Worm (Caenorhabditis elegans) whole organism, young adult: Measurements from ENCODE around the gene H38K22.7.

Experiments
- B0019.2 ChIP-seq: fragments of 200-800 bp; sonication (Bioruptor generic); conservative IDR thresholded peaks from 2 replicates; pipeline ENCODE4 v1.3.6; 2022; ENCODE audit warnings: missing genetic modification reagents, missing genetic modification characterization, missing compliant biosample characterization
- D2030.7 ChIP-seq: fragments of 200-800 bp; sonication (Bioruptor generic); IDR thresholded peaks from 2 replicates; pipeline ENCODE4 v1.3.6; 2022; ENCODE audit warnings: missing genetic modification reagents, missing genetic modification characterization, missing compliant biosample characterization
- F33H1.4 ChIP-seq: fragments of 200-800 bp; sonication (Bioruptor generic); IDR thresholded peaks from 2 replicates; pipeline ENCODE4 v1.3.6; 2022; ENCODE audit warnings: missing genetic modification reagents, missing genetic modification characterization, missing compliant biosample characterization
- F57C9.4 ChIP-seq: sonication (generic microtip); optimal IDR thresholded peaks from 2 replicates; lab custom pipeline; 2017; ENCODE audit warnings: mild to moderate bottlenecking, missing genetic modification characterization, missing compliant biosample characterization
- K11D2.4 ChIP-seq: fragments of 200-800 bp; sonication (Bioruptor generic); IDR thresholded peaks from 2 replicates; pipeline ENCODE4 v1.3.6; 2022; ENCODE audit warnings: missing genetic modification reagents, missing genetic modification characterization, missing compliant biosample characterization
- Y67H2A.10 ChIP-seq: fragments of 200-800 bp; sonication (Bioruptor generic); conservative IDR thresholded peaks from 2 replicates; pipeline ENCODE4 v1.3.6; 2022; ENCODE audit warnings: missing genetic modification reagents, missing genetic modification characterization, missing compliant biosample characterization
- Y95B8A.8 ChIP-seq: fragments of 200-800 bp; sonication (Bioruptor generic); IDR thresholded peaks from 2 replicates; pipeline ENCODE4 v1.3.6; 2022; ENCODE audit warnings: missing genetic modification reagents, missing genetic modification characterization, missing compliant biosample characterization
- athp-1 ChIP-seq: sonication (generic microtip); optimal IDR thresholded peaks from 2 replicates; lab custom pipeline; 2017; ENCODE audit warnings: mild to moderate bottlenecking, missing genetic modification characterization, missing compliant biosample characterization
- attf-3 ChIP-seq: fragments of 200-800 bp; sonication (Bioruptor generic); conservative IDR thresholded peaks from 2 replicates; pipeline ENCODE4 v1.3.6; 2022; ENCODE audit warnings: missing genetic modification reagents, missing genetic modification characterization, missing compliant biosample characterization
- bed-1 ChIP-seq: fragments of 200-800 bp; sonication (Bioruptor generic); IDR thresholded peaks from 2 replicates; pipeline ENCODE4 v1.3.6; 2022; ENCODE audit warnings: missing genetic modification reagents, missing genetic modification characterization, missing compliant biosample characterization
- ceh-91 ChIP-seq: fragments of 200-800 bp; sonication (Bioruptor generic); IDR thresholded peaks from 2 replicates; pipeline ENCODE4 v1.3.6; 2022; ENCODE audit warnings: missing genetic modification reagents, missing genetic modification characterization, missing compliant biosample characterization
- dpl-1 ChIP-seq: fragments of 150-350 bp; optimal IDR thresholded peaks from 2 replicates; lab custom pipeline; 2014; ENCODE audit warnings: missing biosample characterization, missing genetic modification reagents, missing genetic modification characterization
- efl-1 ChIP-seq: fragments of 150-350 bp; optimal IDR thresholded peaks from 2 replicates; lab custom pipeline; 2014; ENCODE audit warnings: missing biosample characterization, missing genetic modification reagents, missing genetic modification characterization
- egl-18 ChIP-seq: fragments of 200-800 bp; sonication (Bioruptor generic); IDR thresholded peaks from 2 replicates; pipeline ENCODE4 v1.3.6; 2022; ENCODE audit warnings: missing genetic modification reagents, missing genetic modification characterization, missing compliant biosample characterization
- egrh-3 ChIP-seq: fragments of 200-800 bp; sonication (Bioruptor generic); IDR thresholded peaks from 2 replicates; pipeline ENCODE4 v1.3.6; 2022; ENCODE audit warnings: missing genetic modification reagents, missing genetic modification characterization, missing compliant biosample characterization
- ets-4 ChIP-seq: fragments of 200-800 bp; sonication (Bioruptor generic); optimal IDR thresholded peaks from 2 replicates; lab custom pipeline; 2018; ENCODE audit warnings: mild to moderate bottlenecking, missing genetic modification characterization, missing compliant biosample characterization
- fkh-3 ChIP-seq: sonication (generic microtip); optimal IDR thresholded peaks from 2 replicates; lab custom pipeline; 2016; ENCODE audit warnings: mild to moderate bottlenecking, missing genetic modification characterization, missing compliant biosample characterization
- him-1 ChIP-seq: sonication (generic microtip); optimal IDR thresholded peaks from 2 replicates; lab custom pipeline; 2016; ENCODE audit warnings: missing genotype, missing genetic modification reagents, missing genetic modification characterization, missing compliant biosample characterization
- hlh-26 ChIP-seq: fragments of 200-800 bp; sonication (Bioruptor generic); conservative IDR thresholded peaks from 2 replicates; pipeline ENCODE4 v1.3.6; 2022; ENCODE audit warnings: missing genetic modification reagents, missing genetic modification characterization, missing compliant biosample characterization
- hmg-1.2 ChIP-seq: fragments of 200-800 bp; sonication (Bioruptor generic); IDR thresholded peaks from 2 replicates; pipeline ENCODE4 v1.3.6; 2022; ENCODE audit warnings: missing genetic modification reagents, missing genetic modification characterization, missing compliant biosample characterization
- hsf-1 ChIP-seq: fragments of 200-800 bp; sonication (Bioruptor generic); IDR thresholded peaks from 2 replicates; pipeline ENCODE4 v1.3.6; 2022; ENCODE audit warnings: missing genetic modification reagents, missing genetic modification characterization, missing compliant biosample characterization
- lin-26 ChIP-seq: fragments of 200-800 bp; sonication (Bioruptor generic); IDR thresholded peaks from 2 replicates; pipeline ENCODE4 v1.3.6; 2022; ENCODE audit warnings: missing genetic modification reagents, missing genetic modification characterization, missing compliant biosample characterization
- lin-35 ChIP-seq, 3 experiments: fragments of 150-350 bp in 2 of 3; sonication (generic microtip) in 1 of 3; optimal IDR thresholded peaks; 2 replicates each; lab custom pipeline; 2014 to 2018; ENCODE audit warnings: missing biosample characterization in 3 of 3, missing genetic modification characterization in 3 of 3, missing genetic modification reagents in 3 of 3
- lin-40 ChIP-seq: sonication (generic microtip); optimal IDR thresholded peaks from 2 replicates; lab custom pipeline; 2016; ENCODE audit warnings: missing genetic modification characterization, mild to moderate bottlenecking, missing compliant biosample characterization, missing genotype, missing genetic modification reagents
- lin-54 ChIP-seq: fragments of 200-800 bp; sonication (Bioruptor generic); optimal IDR thresholded peaks from 2 replicates; lab custom pipeline; 2018; ENCODE audit warnings: mild to moderate bottlenecking, missing genetic modification characterization, missing compliant biosample characterization
- lir-1 ChIP-seq: fragments of 200-800 bp; sonication (Bioruptor generic); conservative IDR thresholded peaks from 2 replicates; pipeline ENCODE4 v1.3.6; 2022; ENCODE audit warnings: missing genetic modification reagents, missing genetic modification characterization, missing compliant biosample characterization
- lsl-1 ChIP-seq: fragments of 200-800 bp; sonication (Bioruptor generic); optimal IDR thresholded peaks from 2 replicates; lab custom pipeline; 2018; ENCODE audit warnings: mild to moderate bottlenecking, missing genetic modification characterization, moderate library complexity, missing compliant biosample characterization
- madf-3 ChIP-seq: fragments of 200-800 bp; sonication (Bioruptor generic); IDR thresholded peaks from 2 replicates; pipeline ENCODE4 v1.3.6; 2022; ENCODE audit warnings: missing genetic modification reagents, missing genetic modification characterization, missing compliant biosample characterization
- madf-6 ChIP-seq: fragments of 200-800 bp; sonication (Bioruptor generic); IDR thresholded peaks from 2 replicates; pipeline ENCODE4 v1.3.6; 2022; ENCODE audit warnings: missing genetic modification reagents, missing genetic modification characterization, missing compliant biosample characterization
- madf-8 ChIP-seq: fragments of 200-800 bp; sonication (Bioruptor generic); conservative IDR thresholded peaks from 2 replicates; pipeline ENCODE4 v1.3.6; 2022; ENCODE audit warnings: missing genetic modification reagents, missing genetic modification characterization, missing compliant biosample characterization
- nfya-2 ChIP-seq: fragments of 200-800 bp; sonication (Bioruptor generic); IDR thresholded peaks from 2 replicates; pipeline ENCODE4 v1.3.6; 2022; ENCODE audit warnings: missing genetic modification reagents, missing genetic modification characterization, missing compliant biosample characterization
- nhr-179 ChIP-seq: sonication (generic microtip); optimal IDR thresholded peaks from 2 replicates; lab custom pipeline; 2016; ENCODE audit warnings: mild to moderate bottlenecking, missing genetic modification characterization, missing compliant biosample characterization
- pha-4 ChIP-seq: fragments of 150-350 bp; sonication (generic microtip); optimal IDR thresholded peaks from 2 replicates; lab custom pipeline; 2014; ENCODE audit warnings: missing biosample characterization, missing genetic modification reagents, missing genetic modification characterization
- repo-1 ChIP-seq: sonication (generic microtip); optimal IDR thresholded peaks from 2 replicates; lab custom pipeline; 2017; ENCODE audit warnings: mild to moderate bottlenecking, missing genetic modification characterization, missing compliant biosample characterization
- sdz-38 ChIP-seq: sonication (generic microtip); optimal IDR thresholded peaks from 2 replicates; lab custom pipeline; 2016; ENCODE audit warnings: missing genotype, missing genetic modification characterization, missing compliant biosample characterization
- sea-2 ChIP-seq: fragments of 200-800 bp; sonication (Bioruptor generic); IDR thresholded peaks from 2 replicates; pipeline ENCODE4 v1.3.6; 2022; ENCODE audit warnings: missing genetic modification characterization, missing compliant biosample characterization
- snpc-1.3 ChIP-seq: sonication (generic microtip); optimal IDR thresholded peaks from 2 replicates; lab custom pipeline; 2017; ENCODE audit warnings: missing genetic modification characterization, mild to moderate bottlenecking, missing compliant biosample characterization, antibody characterized with exemption, moderate library complexity, missing genotype, missing genetic modification reagents; ENCODE audit not compliant: insufficient read depth
- snpc-3.4 ChIP-seq: sonication (generic microtip); optimal IDR thresholded peaks from 2 replicates; lab custom pipeline; 2017; ENCODE audit warnings: missing genetic modification characterization, mild to moderate bottlenecking, missing compliant biosample characterization, antibody characterized with exemption, moderate library complexity, missing genotype, missing genetic modification reagents
- snpc-4 ChIP-seq, 5 experiments: fragments of 150-350 bp in 1 of 5; sonication (generic microtip) in 4 of 5; optimal IDR thresholded peaks; 2 replicates each; lab custom pipeline; 2014 to 2018; ENCODE audit warnings: missing genetic modification characterization in 5 of 5, missing biosample characterization in 3 of 5, antibody characterized with exemption in 2 of 5, mild to moderate bottlenecking in 2 of 5, missing compliant biosample characterization in 2 of 5, missing genotype in 2 of 5, moderate library complexity in 2 of 5, missing genetic modification reagents in 1 of 5
- tbp1 ChIP-seq: fragments of 200-800 bp; sonication (Bioruptor generic); optimal IDR thresholded peaks from 2 replicates; lab custom pipeline; 2018; ENCODE audit warnings: mild to moderate bottlenecking, missing genetic modification characterization, missing compliant biosample characterization
- tlf-1 ChIP-seq: fragments of 200-800 bp; sonication (Bioruptor generic); optimal IDR thresholded peaks from 2 replicates; lab custom pipeline; 2018; ENCODE audit warnings: mild to moderate bottlenecking, missing genetic modification characterization, missing compliant biosample characterization
- xnd-1 ChIP-seq: sonication (generic microtip); optimal IDR thresholded peaks from 2 replicates; lab custom pipeline; 2016; ENCODE audit warnings: missing genotype, missing genetic modification reagents, missing genetic modification characterization, missing compliant biosample characterization
- ztf-3 ChIP-seq: fragments of 200-800 bp; sonication (Bioruptor generic); optimal IDR thresholded peaks from 2 replicates; lab custom pipeline; 2018; ENCODE audit warnings: mild to moderate bottlenecking, missing genetic modification characterization, missing compliant biosample characterization

The H38K22.7 gene

ce11 chrIII:4287379-4287778 is 34.1 kb upstream of the H38K22.7 start, which contains the start of gene R10E4.3:
Gene R10E4.3 (minus strand): TSS chrIII:4287479.
- TF ChIP-seq lir-1 (GFP tag; lab: Robert Waterston, UW) (no peak), nfya-2 (no peak), egrh-3 (GFP tag; lab: Robert Waterston, UW) (no peak), tlf-1 (GFP tag; lab: Kevin White, UChicago) (no peak), fkh-3 (tag; lab: Kevin White, UChicago) (no peak), lin-54 (GFP tag; lab: Kevin White, UChicago) (no peak), F57C9.4 (tag; lab: Kevin White, UChicago) (no peak), pha-4 (tag; lab: Kevin White, UChicago) (no peak), attf-3 (no peak), Y67H2A.10 (GFP tag; lab: Robert Waterston, UW) (no peak), bed-1 (no peak)

ce11 chrIII:4289952-4290351 is 31.5 kb upstream of the H38K22.7 start:
- TF ChIP-seq dpl-1 (no peak), sdz-38 (tag; lab: Kevin White, UChicago) (no peak), lin-40 (tag; lab: Kevin White, UChicago) (no peak), attf-3 (no peak), lin-26 (no peak), repo-1 (tag; lab: Kevin White, UChicago) (no peak), ztf-3 (GFP tag; lab: Kevin White, UChicago) (no peak), ets-4 (GFP tag; lab: Kevin White, UChicago) (no peak), athp-1 (no peak), egl-18 (GFP tag; lab: Robert Waterston, UW) (no peak)
- TF ChIP-seq, all 124 proteins: peak for 0

- TF ChIP-seq nhr-179 (tag; lab: Kevin White, UChicago) = no peak
- no peak for TF ChIP-seq sea-2
- TF ChIP-seq madf-6 (GFP tag; lab: Robert Waterston, UW) = peak; percentile 93
- peak; percentile 89 for TF ChIP-seq dpl-1
- TF ChIP-seq lin-54 (GFP tag; lab: Kevin White, UChicago) = peak; percentile 85
- 0 out of 2 replicates have a peak, but pooled peaks have one; percentile 21 for TF ChIP-seq hsf-1 (GFP tag; lab: Robert Waterston, UW)
- TF ChIP-seq snpc-1.3 (tag; lab: Kevin White, UChicago) = peak; percentile 56
- TF ChIP-seq D2030.7 (GFP tag; lab: Robert Waterston, UW) = peak; percentile 74; the same call in 1 of the 2 replicates
- peak; percentile 70 for TF ChIP-seq ceh-91 (GFP tag; lab: Robert Waterston, UW)
- peak; percentile 60 for TF ChIP-seq F33H1.4 (GFP tag; lab: Robert Waterston, UW)
- TF ChIP-seq lin-35 (GFP tag; optimal IDR thresholded peaks at IDR 0.05; lab: Kevin White, UChicago) = peak in 1 of 3 experiments; percentile 45
- peak; percentile 95 for TF ChIP-seq efl-1
- TF ChIP-seq tbp1 = peak; percentile 19
- TF ChIP-seq hmg-1.2 (GFP tag; lab: Robert Waterston, UW) = peak; percentile 39; the same call in 1 of the 2 replicates
- TF ChIP-seq snpc-3.4 (tag; lab: Kevin White, UChicago) = peak; percentile 59
- TF ChIP-seq madf-8 = peak; percentile 78
- 0 out of 2 replicates have a peak, but pooled peaks have one; percentile 21 for TF ChIP-seq B0019.2
- TF ChIP-seq madf-3 (GFP tag; lab: Robert Waterston, UW) = peak; percentile 85
- TF ChIP-seq xnd-1 (tag; lab: Kevin White, UChicago) = peak; percentile 59
- TF ChIP-seq him-1 = peak; percentile 49
- TF ChIP-seq K11D2.4 (GFP tag; lab: Robert Waterston, UW) = no peak
- peak; percentile 74 for TF ChIP-seq lsl-1 (GFP tag; lab: Kevin White, UChicago)
- peak; percentile 9 for TF ChIP-seq snpc-4 (GFP tag; optimal IDR thresholded peaks at IDR 0.05; lab: Kevin White, UChicago)
- TF ChIP-seq snpc-4 (tag; optimal IDR thresholded peaks at IDR 0.05; lab: Kevin White, UChicago) = no peak
- TF ChIP-seq hlh-26 (GFP tag; lab: Robert Waterston, UW) = no peak
- TF ChIP-seq Y95B8A.8 (GFP tag; lab: Robert Waterston, UW) = no peak
Observed at ce11 chrIII:4291216-4291691, 30.2 kb upstream of the H38K22.7 start, which contains the start of gene mcm-5. Gene mcm-5 (minus strand): TSS chrIII:4291266.
